Fruit fly (Drosophila melanogaster) whole organism, pupa: Measurements from ENCODE around the gene ND-B14.5B.
A peak's percentile ranks its signal among the peaks of the same experiment; 100 is the strongest.

Experiments
- CG10348 ChIP-seq: fragments of 200-800 bp; sonication (Bioruptor generic); IDR thresholded peaks from 2 replicates; pipeline ENCODE4 v1.3.6; 2022; ENCODE audit warnings: missing biosample characterization, missing genetic modification characterization
- CG12605 ChIP-seq: fragments of 200-800 bp; sonication (Bioruptor generic); IDR thresholded peaks from 2 replicates; pipeline ENCODE4 v1.3.6; 2022; ENCODE audit warnings: missing biosample characterization, missing genetic modification characterization
- CG13204 ChIP-seq: fragments of 200-800 bp; sonication (Bioruptor generic); optimal IDR thresholded peaks from 2 replicates; lab custom pipeline; 2018; ENCODE audit warnings: missing biosample characterization, mild to moderate bottlenecking, missing genetic modification characterization, moderate library complexity
- CG14655 ChIP-seq: fragments of 200-800 bp; sonication (Bioruptor generic); optimal IDR thresholded peaks from 3 replicates; lab custom pipeline; 2017; ENCODE audit warnings: mild to moderate bottlenecking, missing biosample characterization, missing genetic modification reagents, missing genetic modification characterization
- CG15710 ChIP-seq: fragments of 200-800 bp; sonication (Bioruptor generic); optimal IDR thresholded peaks from 2 replicates; lab custom pipeline; 2018; ENCODE audit warnings: missing biosample characterization, mild to moderate bottlenecking, missing genetic modification characterization, moderate library complexity
- CG17806 ChIP-seq: fragments of 200-800 bp; sonication (Bioruptor generic); optimal IDR thresholded peaks from 2 replicates; lab custom pipeline; 2018; ENCODE audit warnings: missing biosample characterization, mild to moderate bottlenecking, missing genetic modification characterization, moderate library complexity
- CG32121 ChIP-seq: fragments of 200-800 bp; sonication (Bioruptor generic); IDR thresholded peaks from 2 replicates; pipeline ENCODE4 v1.3.6; 2022; ENCODE audit warnings: missing biosample characterization, missing genetic modification characterization
- CG34367 ChIP-seq: fragments of 200-800 bp; sonication (Bioruptor generic); optimal IDR thresholded peaks from 2 replicates; lab custom pipeline; 2018; ENCODE audit warnings: missing biosample characterization, mild to moderate bottlenecking, missing genetic modification characterization
- CG4496 ChIP-seq: fragments of 200-800 bp; sonication (Bioruptor generic); IDR thresholded peaks from 3 replicates; pipeline ENCODE4 v1.3.6; 2022; ENCODE audit warnings: missing biosample characterization, missing genetic modification characterization
- CG8159 ChIP-seq: fragments of 200-800 bp; sonication (Bioruptor generic); optimal IDR thresholded peaks from 3 replicates; lab custom pipeline; 2018; ENCODE audit warnings: missing biosample characterization, mild to moderate bottlenecking, missing genetic modification characterization, moderate library complexity
- CG8301 ChIP-seq: fragments of 200-800 bp; sonication (Bioruptor generic); optimal IDR thresholded peaks from 2 replicates; lab custom pipeline; 2018; ENCODE audit warnings: missing biosample characterization, mild to moderate bottlenecking, missing genetic modification characterization
- CG9948 ChIP-seq: fragments of 200-800 bp; sonication (Bioruptor generic); optimal IDR thresholded peaks from 2 replicates; lab custom pipeline; 2018; ENCODE audit warnings: missing biosample characterization, mild to moderate bottlenecking, missing genetic modification characterization, moderate library complexity
- D1 ChIP-seq: fragments of 200-800 bp; sonication (Bioruptor generic); optimal IDR thresholded peaks from 2 replicates; lab custom pipeline; 2018; ENCODE audit warnings: missing biosample characterization, mild to moderate bottlenecking, missing genetic modification characterization, moderate library complexity
- EcR ChIP-seq: fragments of 200-800 bp; sonication (Bioruptor generic); optimal IDR thresholded peaks from 3 replicates; lab custom pipeline; 2019; ENCODE audit warnings: missing biosample characterization, missing genetic modification characterization, mild to moderate bottlenecking, moderate library complexity, missing genetic modification reagents
- Ets98B ChIP-seq: fragments of 200-800 bp; sonication (Bioruptor generic); IDR thresholded peaks from 2 replicates; pipeline ENCODE4 v1.3.6; 2022; ENCODE audit warnings: missing biosample characterization, missing genetic modification characterization
- Pif1A ChIP-seq: fragments of 200-800 bp; sonication (Bioruptor generic); optimal IDR thresholded peaks from 3 replicates; lab custom pipeline; 2016; ENCODE audit warnings: missing biosample characterization, missing genetic modification characterization
- Pif1B ChIP-seq: fragments of 200-800 bp; sonication (Bioruptor generic); optimal IDR thresholded peaks from 3 replicates; lab custom pipeline; 2016; ENCODE audit warnings: missing biosample characterization, missing genetic modification characterization
- Snoo ChIP-seq: fragments of 200-800 bp; sonication (Bioruptor generic); optimal IDR thresholded peaks from 3 replicates; lab custom pipeline; 2017; ENCODE audit warnings: missing biosample characterization, mild to moderate bottlenecking, missing genetic modification characterization, inconsistent platforms
- fd96Ca ChIP-seq: fragments of 200-800 bp; sonication (Bioruptor generic); IDR thresholded peaks from 3 replicates; pipeline ENCODE4 v1.3.6; 2022; ENCODE audit warnings: missing biosample characterization, missing genetic modification characterization
- gl ChIP-seq: fragments of 200-800 bp; sonication (Bioruptor generic); optimal IDR thresholded peaks from 2 replicates; lab custom pipeline; 2018; ENCODE audit warnings: missing biosample characterization, mild to moderate bottlenecking, missing genetic modification characterization
- rn ChIP-seq: fragments of 200-800 bp; sonication (Bioruptor generic); IDR thresholded peaks from 2 replicates; pipeline ENCODE4 v1.3.6; 2022; ENCODE audit warnings: missing biosample characterization, missing genetic modification characterization

ND-B14.5B gene

DNA sequence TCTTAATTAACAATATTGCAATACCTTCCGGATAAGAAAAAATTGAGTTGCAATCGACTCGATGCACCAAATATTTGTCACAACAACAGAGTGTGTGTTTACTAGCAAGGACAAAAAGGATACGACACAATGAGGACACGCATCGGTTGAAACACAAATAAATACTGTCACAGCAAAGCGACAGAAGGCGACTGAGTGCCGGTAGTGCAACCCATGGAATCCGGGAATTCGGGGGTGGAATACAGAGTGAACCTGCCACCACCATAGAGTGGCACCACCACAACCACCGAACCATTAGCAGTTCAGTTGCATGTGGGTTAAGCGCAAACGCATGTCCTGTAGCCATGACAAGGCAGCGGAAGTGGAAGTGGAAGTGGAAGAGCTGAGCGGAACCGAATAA lies 15.2 kb downstream of the ND-B14.5B start:
- TF ChIP-seq CG10348 (GFP tag; lab: Robert Waterston, UW) (no peak), CG13204 (no peak), CG8301 (tag; lab: Kevin White, UChicago) (no peak), EcR (no peak), CG4496 (GFP tag; lab: Robert Waterston, UW) (no peak), CG32121 (GFP tag; lab: Robert Waterston, UW) (no peak), CG8159 (tag; lab: Kevin White, UChicago) (no peak), fd96Ca (GFP tag; lab: Robert Waterston, UW) (no peak), CG12605 (no peak), Snoo (no peak), Ets98B (GFP tag; lab: Robert Waterston, UW) (no peak), CG14655 (GFP tag; lab: Kevin White, UChicago) (no peak), CG9948 (tag; lab: Kevin White, UChicago) (no peak), Pif1B (no peak), rn (no peak), Pif1A (no peak), CG17806 (tag; lab: Kevin White, UChicago) (no peak), CG34367 (tag; lab: Kevin White, UChicago) (no peak), gl (tag; lab: Kevin White, UChicago) (no peak)

DNA sequence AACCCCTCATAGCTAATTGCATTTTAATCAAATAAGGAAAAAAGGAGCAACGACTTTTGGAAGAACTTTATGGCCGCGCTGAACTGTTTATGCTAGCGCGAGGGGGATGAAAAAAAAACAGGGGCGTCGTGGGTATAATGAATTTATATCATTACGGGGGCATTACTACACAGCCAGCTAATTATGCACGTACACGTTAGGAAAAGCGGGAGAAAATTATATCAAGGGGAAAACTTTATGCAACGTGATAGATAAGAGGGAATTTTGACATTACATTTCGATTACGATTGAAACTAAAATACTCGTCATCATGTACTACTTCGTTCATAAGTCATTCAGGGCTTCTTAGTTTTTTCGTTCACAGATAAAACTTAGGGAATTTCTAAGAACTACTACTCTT lies 17.3 kb downstream of the ND-B14.5B start, which contains the start of gene CG15403:
CG15403 (plus strand) TSS at position 301 of the 400 bp plus-strand sequence.
- TF ChIP-seq CG12605: no peak
- no peak for TF ChIP-seq rn
- no peak for TF ChIP-seq Pif1A
- TF ChIP-seq CG17806 (tag; lab: Kevin White, UChicago): no peak
- TF ChIP-seq CG4496 (GFP tag; lab: Robert Waterston, UW): no peak
- no peak for TF ChIP-seq Snoo
- no peak for TF ChIP-seq CG8159 (tag; lab: Kevin White, UChicago)
- TF ChIP-seq CG9948 (tag; lab: Kevin White, UChicago): no peak
- TF ChIP-seq CG10348 (GFP tag; lab: Robert Waterston, UW): no peak
- TF ChIP-seq gl (tag; lab: Kevin White, UChicago): no peak
- no peak for TF ChIP-seq CG32121 (GFP tag; lab: Robert Waterston, UW)
- TF ChIP-seq CG13204: no peak
- TF ChIP-seq D1: no peak
- no peak for TF ChIP-seq CG34367 (tag; lab: Kevin White, UChicago)
- TF ChIP-seq fd96Ca (GFP tag; lab: Robert Waterston, UW): no peak
- no peak for TF ChIP-seq EcR
- no peak for TF ChIP-seq CG14655 (GFP tag; lab: Kevin White, UChicago)
- TF ChIP-seq Pif1B: no peak
- TF ChIP-seq CG8301 (tag; lab: Kevin White, UChicago): no peak
- no peak for TF ChIP-seq Ets98B (GFP tag; lab: Robert Waterston, UW)
- TF ChIP-seq, all 21 proteins: peak for 0

DNA sequence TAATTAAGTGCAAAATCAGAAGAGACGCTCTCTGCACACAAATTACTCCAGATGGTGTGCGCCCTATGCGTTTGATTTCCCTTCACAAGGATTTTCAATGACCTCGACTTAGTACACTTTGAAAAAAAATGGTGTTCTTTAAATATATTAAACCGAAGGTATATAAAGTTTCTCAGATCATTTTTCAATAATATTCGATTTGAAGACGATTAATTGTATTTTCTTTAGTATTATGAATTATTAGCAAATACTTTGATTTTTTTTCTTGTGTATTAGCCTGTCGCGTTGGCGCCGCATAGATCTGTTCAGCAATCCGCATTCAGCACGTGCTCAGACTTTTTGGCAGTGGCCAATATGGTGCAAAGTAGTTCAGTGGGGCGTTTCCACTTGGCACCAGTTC lies 17.8 kb downstream of the ND-B14.5B start:
- TF ChIP-seq Pif1A (no peak), D1 (no peak), EcR (no peak), CG12605 (no peak), fd96Ca (GFP tag; lab: Robert Waterston, UW) (no peak), CG32121 (GFP tag; lab: Robert Waterston, UW) (no peak), rn (no peak), CG9948 (tag; lab: Kevin White, UChicago) (no peak), Snoo (no peak), CG8159 (tag; lab: Kevin White, UChicago) (no peak), CG8301 (tag; lab: Kevin White, UChicago) (no peak), gl (tag; lab: Kevin White, UChicago) (no peak), CG10348 (GFP tag; lab: Robert Waterston, UW) (no peak), CG17806 (tag; lab: Kevin White, UChicago) (no peak), CG13204 (no peak), CG34367 (tag; lab: Kevin White, UChicago) (no peak), Pif1B (no peak), CG15710 (no peak), Ets98B (GFP tag; lab: Robert Waterston, UW) (no peak), CG4496 (GFP tag; lab: Robert Waterston, UW) (no peak)

DNA sequence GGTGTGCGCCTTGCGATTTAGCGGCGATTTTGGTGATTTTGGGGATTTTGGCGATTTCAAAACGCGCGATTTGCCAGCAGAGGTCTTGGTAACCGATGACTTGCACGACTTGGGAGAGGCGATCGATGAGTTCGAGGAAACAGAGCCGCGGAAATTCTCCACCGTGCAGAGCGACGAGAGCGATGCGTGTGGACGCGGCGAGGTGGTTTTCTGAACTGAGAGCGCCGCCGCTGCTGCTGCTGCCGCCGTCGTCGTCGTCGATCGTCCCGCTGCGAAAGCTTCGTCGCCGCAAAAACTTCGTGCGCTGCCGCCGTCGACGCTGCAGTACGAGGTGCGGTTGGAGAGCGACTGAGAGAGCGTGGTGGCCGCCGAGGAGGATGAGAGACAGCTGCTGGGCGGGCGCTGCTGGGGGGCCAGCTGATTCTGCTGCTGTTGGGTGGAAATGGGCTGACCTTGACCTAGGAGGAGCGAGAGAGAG lies 21.1 kb downstream of the ND-B14.5B start:
- TF ChIP-seq CG32121 (GFP tag; lab: Robert Waterston, UW): peak; percentile 25; the same call in 1 of the 2 replicates
- TF ChIP-seq gl (tag; lab: Kevin White, UChicago): no peak
- peak; percentile 80 for TF ChIP-seq EcR
- no peak for TF ChIP-seq rn
- TF ChIP-seq CG12605: peak; percentile 66
- TF ChIP-seq fd96Ca (GFP tag; lab: Robert Waterston, UW): no peak
- no peak for TF ChIP-seq Pif1A
- peak; percentile 76 for TF ChIP-seq CG13204
- no peak for TF ChIP-seq CG14655 (GFP tag; lab: Kevin White, UChicago)
- TF ChIP-seq Ets98B (GFP tag; lab: Robert Waterston, UW): peak; percentile 51; the same call in 1 of the 2 replicates
- TF ChIP-seq CG10348 (GFP tag; lab: Robert Waterston, UW): no peak
- TF ChIP-seq Snoo: no peak
- no peak for TF ChIP-seq CG8301 (tag; lab: Kevin White, UChicago)
- no peak for TF ChIP-seq CG15710
- TF ChIP-seq CG8159 (tag; lab: Kevin White, UChicago): no peak
- TF ChIP-seq CG9948 (tag; lab: Kevin White, UChicago): no peak
- TF ChIP-seq CG4496 (GFP tag; lab: Robert Waterston, UW): peak; percentile 51; the same call in 2 of the 3 replicates
- TF ChIP-seq Pif1B: no peak
- TF ChIP-seq, all 21 proteins: peak for 6

DNA sequence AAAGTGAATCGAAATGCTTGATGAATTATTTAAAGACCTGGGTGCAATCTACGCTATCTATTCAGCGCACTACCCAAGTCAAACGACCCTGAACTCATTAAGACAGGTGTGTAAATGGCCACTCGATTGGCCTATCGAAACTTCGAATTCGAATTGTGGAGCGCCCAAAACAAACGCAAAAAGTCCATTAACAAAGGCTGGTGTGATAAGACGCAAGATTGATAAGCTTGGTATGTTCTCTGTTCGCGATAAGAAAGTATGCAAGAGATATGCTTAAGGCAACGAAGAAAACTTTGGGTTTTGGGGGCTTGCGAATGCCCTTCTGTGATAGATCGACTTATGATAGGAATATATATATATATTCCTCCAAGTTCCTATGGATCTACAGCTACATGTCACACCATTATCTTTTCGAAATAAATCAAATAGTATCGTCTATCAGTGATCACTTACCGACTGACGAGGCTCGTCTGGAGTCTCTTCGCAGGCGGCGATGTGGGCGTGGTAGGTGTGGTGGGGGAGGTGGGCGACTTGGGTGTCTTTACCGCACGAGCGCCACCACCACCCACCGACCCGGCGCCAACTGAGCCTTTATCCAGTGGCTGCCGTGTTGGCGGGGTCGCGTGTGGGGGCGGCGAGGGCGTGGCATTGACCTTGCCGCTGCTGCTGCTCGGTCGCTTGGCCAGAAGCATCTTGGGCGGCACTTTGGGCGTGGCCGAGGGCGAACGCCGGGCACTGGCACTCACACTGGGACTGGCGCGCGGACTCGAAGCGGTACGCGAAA lies 21.9 kb downstream of the ND-B14.5B start:
- no peak for TF ChIP-seq CG4496 (GFP tag; lab: Robert Waterston, UW)
- no peak for TF ChIP-seq Pif1A
- TF ChIP-seq, all 21 proteins: peak for 0
